Worm (Caenorhabditis elegans): Measurements from ENCODE around the gene R12B2.7.

ce11 chrIII:5794982-5795381, 19.9 kb upstream of the R12B2.7 start:
- no peak for TF ChIP-seq snpc-4 (tag; optimal IDR thresholded peaks at IDR 0.05)
- no peak for TF ChIP-seq jun-1 (tag; optimal IDR thresholded peaks at IDR 0.05)
- no peak for TF ChIP-seq ces-1 (GFP tag; optimal IDR thresholded peaks at IDR 0.05)
- TF ChIP-seq zfp-2 (tag; optimal IDR thresholded peaks at IDR 0.05): no peak
- TF ChIP-seq cey-2 (tag; optimal IDR thresholded peaks at IDR 0.05; ENCODE audit: borderline replicate concordance, insufficient read depth): no peak
- TF ChIP-seq unc-62 (GFP tag; optimal IDR thresholded peaks at IDR 0.05 in 1 of 2): no peak
- no peak for TF ChIP-seq unc-62 (tag; optimal IDR thresholded peaks at IDR 0.05)
- TF ChIP-seq ceh-82 (tag; optimal IDR thresholded peaks at IDR 0.05): no peak

Measured in whole organism, L4 larva.